Worm (Caenorhabditis elegans) whole organism, early embryonic: Measurements from ENCODE around the gene srlf-32.

Experiments used
- B0310.2 ChIP-seq: sonication (generic microtip); optimal IDR thresholded peaks from 2 replicates; lab custom pipeline; 2016; ENCODE audit warnings: mild to moderate bottlenecking, missing genetic modification characterization, missing compliant biosample characterization
- ama-1 ChIP-seq: fragments of 150-350 bp; optimal IDR thresholded peaks from 2 replicates; lab custom pipeline; 2014
- ceh-13 ChIP-seq: fragments of 200-800 bp; sonication (Bioruptor generic); optimal IDR thresholded peaks from 2 replicates; lab custom pipeline; 2018; ENCODE audit warnings: mild to moderate bottlenecking, missing genetic modification characterization, missing compliant biosample characterization
- ceh-36 ChIP-seq: sonication (generic microtip); optimal IDR thresholded peaks from 2 replicates; lab custom pipeline; 2016; ENCODE audit warnings: missing genetic modification characterization, inconsistent platforms, missing compliant biosample characterization
- ets-7 ChIP-seq: sonication (generic microtip); optimal IDR thresholded peaks from 2 replicates; lab custom pipeline; 2016; ENCODE audit warnings: missing genotype, missing genetic modification characterization, missing compliant biosample characterization
- flt-1 ChIP-seq: fragments of 200-800 bp; sonication (Bioruptor generic); IDR thresholded peaks from 2 replicates; pipeline ENCODE4 v1.3.6; 2022; ENCODE audit warnings: missing genetic modification characterization, missing compliant biosample characterization
- hmbx-1 ChIP-seq: sonication (generic microtip); optimal IDR thresholded peaks from 2 replicates; lab custom pipeline; 2016; ENCODE audit warnings: mild to moderate bottlenecking, missing genetic modification characterization, missing compliant biosample characterization
- hmg-4 ChIP-seq: fragments of 200-800 bp; sonication (Bioruptor generic); optimal IDR thresholded peaks from 2 replicates; lab custom pipeline; 2018; ENCODE audit warnings: mild to moderate bottlenecking, missing genetic modification characterization, missing compliant biosample characterization
- hnd-1 ChIP-seq: sonication (generic microtip); optimal IDR thresholded peaks from 2 replicates; lab custom pipeline; 2016; ENCODE audit warnings: missing genetic modification characterization, missing compliant biosample characterization
- sea-1 ChIP-seq: fragments of 200-800 bp; sonication (Bioruptor generic); conservative IDR thresholded peaks from 2 replicates; pipeline ENCODE4 v1.3.6; 2022; ENCODE audit warnings: missing genetic modification characterization, missing compliant biosample characterization
- tbx-11 ChIP-seq: fragments of 200-800 bp; sonication (Bioruptor generic); IDR thresholded peaks from 2 replicates; pipeline ENCODE4 v1.3.6; 2022; ENCODE audit warnings: missing genetic modification characterization, missing compliant biosample characterization

- TF ChIP-seq ama-1 (lab: Kevin White, UChicago) (no peak), ets-7 (tag; lab: Kevin White, UChicago) (no peak), ceh-36 (tag; lab: Kevin White, UChicago) (no peak), flt-1 (no peak), hmg-4 (GFP tag; lab: Kevin White, UChicago) (no peak), hnd-1 (tag; lab: Kevin White, UChicago) (no peak), tbx-11 (GFP tag; lab: Robert Waterston, UW) (no peak), hmbx-1 (tag; lab: Kevin White, UChicago) (no peak), ceh-13 (GFP tag; lab: Kevin White, UChicago) (no peak), sea-1 (no peak), B0310.2 (no peak)
These were observed 10.7 kb upstream of the srlf-32 start, which contains the start of gene fat-6 for ce11 chrIV:11914837-11915737.
